Fruit fly (Drosophila melanogaster): ENCODE results near the gene CG5068.

- TF ChIP-seq Sin3A (optimal IDR thresholded peaks at IDR 0.05) = no peak
- no peak for TF ChIP-seq ttk (optimal IDR thresholded peaks at IDR 0.05)
- TF ChIP-seq Myc (optimal IDR thresholded peaks at IDR 0.05) = no peak
Measured at dm6 chr3L:9020436-9021370, 34.2 kb downstream of the CG5068 start.

Data from Kc167 (cell line).